Fruit fly (Drosophila melanogaster): ENCODE data around the gene CG42488.
A peak's percentile ranks its signal among the peaks of the same experiment; 100 is the strongest.

dm6 chr3R:25453150-25453680 is 29.7 kb upstream of the CG42488 start:
- peak; percentile 12 for TF ChIP-seq h (GFP tag; optimal IDR thresholded peaks at IDR 0.05)
- no peak for TF ChIP-seq dl (GFP tag; optimal IDR thresholded peaks at IDR 0.05; ENCODE audit: insufficient read depth in 1 of 2, partially characterized antibody in 2 of 2)
- no peak for TF ChIP-seq ey (GFP tag; optimal IDR thresholded peaks at IDR 0.05)
- no peak for TF ChIP-seq usp (GFP tag; optimal IDR thresholded peaks at IDR 0.05)
- TF ChIP-seq Jra (GFP tag; optimal IDR thresholded peaks at IDR 0.05): no peak
- no peak for TF ChIP-seq dmrt93B (GFP tag; optimal IDR thresholded peaks at IDR 0.05)
- no peak for TF ChIP-seq pan (optimal IDR thresholded peaks at IDR 0.05)
- no peak for TF ChIP-seq Vsx2 (GFP tag; optimal IDR thresholded peaks at IDR 0.05; ENCODE audit: partially characterized antibody)
- TF ChIP-seq psq (GFP tag; optimal IDR thresholded peaks at IDR 0.05): peak; percentile 23
- no peak for TF ChIP-seq fru (GFP tag; optimal IDR thresholded peaks at IDR 0.05)
- TF ChIP-seq tai (GFP tag; optimal IDR thresholded peaks at IDR 0.05): peak; percentile 47
- TF ChIP-seq sage (GFP tag; optimal IDR thresholded peaks at IDR 0.05): no peak
- TF ChIP-seq lola (GFP tag; optimal IDR thresholded peaks at IDR 0.05): no peak
- TF ChIP-seq CG9705 (GFP tag; optimal IDR thresholded peaks at IDR 0.05): peak; percentile 8
